Fruit fly (Drosophila melanogaster) Kc167 (cell line): Measurements from ENCODE around the gene Psf3.

Source experiments
- Myc ChIP-seq: fragments of >200 bp; optimal IDR thresholded peaks from 2 replicates; lab custom pipeline; 2017; ENCODE audit warnings: missing external identifiers
- h ChIP-seq: fragments of >200 bp; optimal IDR thresholded peaks from 3 replicates; lab custom pipeline; 2018; ENCODE audit warnings: missing external identifiers
- insv ChIP-seq: fragments of >200 bp; optimal IDR thresholded peaks from 3 replicates; lab custom pipeline; 2018; ENCODE audit warnings: missing external identifiers
- psq ChIP-seq: fragments of >200 bp; optimal IDR thresholded peaks from 2 replicates; lab custom pipeline; 2017; ENCODE audit warnings: missing external identifiers
- ttk ChIP-seq: sonication (Bioruptor generic); optimal IDR thresholded peaks from 2 replicates; lab custom pipeline; 2017; ENCODE audit warnings: missing external identifiers

dm6 chrX:10362557-10363366, 22.9 kb downstream of the Psf3 start:
- no peak for TF ChIP-seq h (lab: Kevin White, UChicago)
- no peak for TF ChIP-seq insv
- TF ChIP-seq ttk (lab: Kevin White, UChicago), result no peak
- TF ChIP-seq psq (lab: Kevin White, UChicago), result no peak
- TF ChIP-seq Myc (lab: Kevin White, UChicago), result no peak
